Worm (Caenorhabditis elegans): ENCODE measurements around the gene fbxc-20.

The fbxc-20 gene

ce11 chrII:2378465-2379009 lies 40.4 kb upstream of the fbxc-20 start (continued):
- TF ChIP-seq ceh-82 (tag; optimal IDR thresholded peaks at IDR 0.05) (no peak), nhr-71 (tag; optimal IDR thresholded peaks at IDR 0.05) (peak; percentile 65), elt-2 (tag; optimal IDR thresholded peaks at IDR 0.05) (peak; percentile 100), alr-1 (tag; optimal IDR thresholded peaks at IDR 0.05; ENCODE audit: borderline replicate concordance) (no peak), lin-35 (GFP tag; optimal IDR thresholded peaks at IDR 0.05) (peak in 1 of 2 experiments; percentile 60), mab-9 (GFP tag; IDR thresholded peaks at IDR 0.05) (no peak), sox-4 (tag; optimal IDR thresholded peaks at IDR 0.05) (no peak), pax-3 (tag; optimal IDR thresholded peaks at IDR 0.05) (peak; percentile 90), skn-1 (tag; optimal IDR thresholded peaks at IDR 0.05) (no peak), jun-1 (tag; optimal IDR thresholded peaks at IDR 0.05) (peak; percentile 92), unc-130 (tag; optimal IDR thresholded peaks at IDR 0.05) (no peak), xbp-1 (tag; optimal IDR thresholded peaks at IDR 0.05) (no peak)

ce11 chrII:2379673-2380072 lies 39.3 kb upstream of the fbxc-20 start:
- TF ChIP-seq tlp-1 (tag; optimal IDR thresholded peaks at IDR 0.05), result no peak

- TF ChIP-seq ztf-11 (tag; optimal IDR thresholded peaks at IDR 0.05), result no peak
- no peak for TF ChIP-seq lin-14 (GFP tag; optimal IDR thresholded peaks at IDR 0.05)
- TF ChIP-seq nhr-28 (tag; optimal IDR thresholded peaks at IDR 0.05), result no peak
- TF ChIP-seq elt-3 (tag; optimal IDR thresholded peaks at IDR 0.05), result no peak
- no peak for TF ChIP-seq nhr-90 (tag; optimal IDR thresholded peaks at IDR 0.05; ENCODE audit: poor library complexity)
- no peak for TF ChIP-seq efl-3 (GFP tag; optimal IDR thresholded peaks at IDR 0.05)
- no peak for TF ChIP-seq skn-1 (tag; optimal IDR thresholded peaks at IDR 0.05)
- no peak for TF ChIP-seq hlh-17 (GFP tag; optimal IDR thresholded peaks at IDR 0.05; ENCODE audit: borderline replicate concordance)
- TF ChIP-seq egl-13 (tag; optimal IDR thresholded peaks at IDR 0.05), result no peak
- TF ChIP-seq fkh-4 (tag; optimal IDR thresholded peaks at IDR 0.05; ENCODE audit: borderline replicate concordance), result no peak
- no peak for TF ChIP-seq mep-1 (tag; optimal IDR thresholded peaks at IDR 0.05)
- TF ChIP-seq snpc-4 (tag; optimal IDR thresholded peaks at IDR 0.05), result no peak
- TF ChIP-seq tlp-1 (tag; optimal IDR thresholded peaks at IDR 0.05), result no peak
- no peak for TF ChIP-seq jun-1 (tag; optimal IDR thresholded peaks at IDR 0.05)
- TF ChIP-seq nhr-76 (tag; optimal IDR thresholded peaks at IDR 0.05), result no peak
- TF ChIP-seq ces-1 (GFP tag; optimal IDR thresholded peaks at IDR 0.05), result no peak
- no peak for TF ChIP-seq fkh-8 (tag; optimal IDR thresholded peaks at IDR 0.05)
Observed at ce11 chrII:2380174-2380573, 38.8 kb upstream of the fbxc-20 start, which contains the start of gene F16G10.7. F16G10.7 (minus strand) TSS chrII:2380274.

ce11 chrII:2383334-2383733 lies 35.6 kb upstream of the fbxc-20 start, which contains the start of gene F16G10.8:
F16G10.8 (minus strand) TSS chrII:2383434.
- TF ChIP-seq swsn-7 (tag; optimal IDR thresholded peaks at IDR 0.05) (no peak), unc-62 (GFP tag; optimal IDR thresholded peaks at IDR 0.05) (no peak), nhr-47 (tag; optimal IDR thresholded peaks at IDR 0.05) (no peak), lin-35 (GFP tag; optimal IDR thresholded peaks at IDR 0.05) (no peak), hlh-4 (tag; optimal IDR thresholded peaks at IDR 0.05) (no peak), fkh-4 (tag; optimal IDR thresholded peaks at IDR 0.05; ENCODE audit: borderline replicate concordance) (no peak), mdl-1 (tag; optimal IDR thresholded peaks at IDR 0.05) (no peak), jun-1 (tag; optimal IDR thresholded peaks at IDR 0.05) (no peak), unc-130 (tag; optimal IDR thresholded peaks at IDR 0.05) (no peak), dsc-1 (tag; optimal IDR thresholded peaks at IDR 0.05) (no peak), sup-37 (GFP tag; optimal IDR thresholded peaks at IDR 0.05) (no peak), aha-1 (tag; optimal IDR thresholded peaks at IDR 0.05) (no peak), sptf-1 (tag; optimal IDR thresholded peaks at IDR 0.05) (no peak), hpl-2 (GFP tag; optimal IDR thresholded peaks at IDR 0.05) (no peak), aly-2 (tag; optimal IDR thresholded peaks at IDR 0.05) (no peak), egl-13 (tag; optimal IDR thresholded peaks at IDR 0.05) (no peak), ztf-11 (tag; optimal IDR thresholded peaks at IDR 0.05) (no peak)

All from whole organism, L1 larva.